Fruit fly (Drosophila melanogaster) whole organism, adult: ENCODE data around the gene Mical.

Experiments used
- CG11617 ChIP-seq: fragments of 200-800 bp; sonication (Bioruptor generic); optimal IDR thresholded peaks from 2 replicates; lab custom pipeline; 2017; ENCODE audit warnings: mild to moderate bottlenecking, missing biosample characterization, missing genetic modification reagents, missing genetic modification characterization
- CG1620 ChIP-seq: fragments of 200-800 bp; sonication (Bioruptor generic); optimal IDR thresholded peaks from 2 replicates; lab custom pipeline; 2016; ENCODE audit warnings: missing biosample characterization, missing genetic modification characterization
- CG5204 ChIP-seq: fragments of 200-800 bp; sonication (Bioruptor generic); optimal IDR thresholded peaks from 2 replicates; lab custom pipeline; 2016; ENCODE audit warnings: missing biosample characterization, missing genetic modification characterization
- CG7101 ChIP-seq: fragments of 200-800 bp; sonication (Bioruptor generic); optimal IDR thresholded peaks from 2 replicates; lab custom pipeline; 2018; ENCODE audit warnings: missing biosample characterization, mild to moderate bottlenecking, missing genetic modification characterization, moderate library complexity
- Crg-1 ChIP-seq: fragments of 200-800 bp; sonication (Bioruptor generic); optimal IDR thresholded peaks from 2 replicates; lab custom pipeline; 2016; ENCODE audit warnings: missing biosample characterization, missing genetic modification characterization
- Hr96 ChIP-seq: fragments of 200-800 bp; sonication (Bioruptor generic); optimal IDR thresholded peaks from 2 replicates; lab custom pipeline; 2016; ENCODE audit warnings: missing biosample characterization, missing genetic modification characterization
- Mnt ChIP-seq: fragments of 200-800 bp; sonication (Bioruptor generic); optimal IDR thresholded peaks from 2 replicates; lab custom pipeline; 2016; ENCODE audit warnings: missing biosample characterization, mild to moderate bottlenecking, missing genetic modification characterization
- bab1 ChIP-seq: fragments of 200-800 bp; sonication (Bioruptor generic); optimal IDR thresholded peaks from 3 replicates; lab custom pipeline; 2019; ENCODE audit warnings: missing biosample characterization, mild to moderate bottlenecking, missing genetic modification characterization, moderate library complexity
- cic ChIP-seq: fragments of 200-800 bp; sonication (Bioruptor generic); optimal IDR thresholded peaks from 2 replicates; lab custom pipeline; 2017; ENCODE audit warnings: missing biosample characterization, mild to moderate bottlenecking, missing genetic modification characterization, moderate library complexity
- cnc ChIP-seq, 2 experiments: fragments of >200 bp; optimal IDR thresholded peaks; 2 replicates each; lab custom pipeline; 2017
- kay ChIP-seq: fragments of 200-800 bp; sonication (Bioruptor generic); peaks from one replicate; lab custom pipeline; 2016; ENCODE audit warnings: missing biosample characterization, missing genetic modification characterization, borderline replicate concordance
- ovo ChIP-seq: fragments of 200-800 bp; sonication (Bioruptor generic); optimal IDR thresholded peaks from 2 replicates; lab custom pipeline; 2016; ENCODE audit warnings: missing biosample characterization, missing genetic modification characterization

dm6 chr3R:10054278-10054975 is 11.7 kb upstream of the Mical start:
- peak; percentile 58 for TF ChIP-seq ovo (GFP tag; lab: Kevin White, UChicago)
- TF ChIP-seq cic, result peak; percentile 92
- no peak for TF ChIP-seq cnc (optimal IDR thresholded peaks at IDR 0.05; lab: Kevin White, UChicago)
- peak; percentile 11 for TF ChIP-seq CG7101 (tag; lab: Kevin White, UChicago)
- no peak for TF ChIP-seq CG1620 (GFP tag; lab: Kevin White, UChicago)
- TF ChIP-seq kay (GFP tag; lab: Kevin White, UChicago), result no peak
- peak; percentile 34 for TF ChIP-seq Crg-1
- TF ChIP-seq CG11617, result no peak
- no peak for TF ChIP-seq Hr96 (GFP tag; lab: Kevin White, UChicago)
- TF ChIP-seq Mnt (GFP tag; lab: Kevin White, UChicago), result peak; percentile 53
- no peak for TF ChIP-seq bab1 (GFP tag; lab: Kevin White, UChicago)
- TF ChIP-seq CG5204 (GFP tag; lab: Kevin White, UChicago), result peak; percentile 2
